Worm (Caenorhabditis elegans): Measurements from ENCODE around the gene F10D2.10.

- no peak for TF ChIP-seq Y53G8AR.9 (GFP tag; conservative IDR thresholded peaks at IDR 0.05)
- TF ChIP-seq mes-4 (tag; optimal IDR thresholded peaks at IDR 0.05), result no peak
- no peak for TF ChIP-seq repo-1 (tag; optimal IDR thresholded peaks at IDR 0.05)
- TF ChIP-seq pha-4 (tag; optimal IDR thresholded peaks at IDR 0.05), result no peak
- no peak for TF ChIP-seq egl-18 (GFP tag; IDR thresholded peaks at IDR 0.05)
- no peak for TF ChIP-seq unc-62 (GFP tag; optimal IDR thresholded peaks at IDR 0.05)
- TF ChIP-seq snpc-3.4 (tag; optimal IDR thresholded peaks at IDR 0.05), result no peak
Observed at ce11 chrV:7132248-7132647, 23.7 kb downstream of the F10D2.10 start, which contains the start of gene sre-10.

All from whole organism, young adult.